Worm (Caenorhabditis elegans): ENCODE data around the gene C08F11.10.

Gene C08F11.10

ce11 chrIV:13695302-13695701, 46.3 kb upstream of the C08F11.10 start:
- no peak for TF ChIP-seq unc-98 (GFP tag; IDR thresholded peaks at IDR 0.05)
- TF ChIP-seq snpc-4 (tag; optimal IDR thresholded peaks at IDR 0.05), result peak; percentile 55

DNA sequence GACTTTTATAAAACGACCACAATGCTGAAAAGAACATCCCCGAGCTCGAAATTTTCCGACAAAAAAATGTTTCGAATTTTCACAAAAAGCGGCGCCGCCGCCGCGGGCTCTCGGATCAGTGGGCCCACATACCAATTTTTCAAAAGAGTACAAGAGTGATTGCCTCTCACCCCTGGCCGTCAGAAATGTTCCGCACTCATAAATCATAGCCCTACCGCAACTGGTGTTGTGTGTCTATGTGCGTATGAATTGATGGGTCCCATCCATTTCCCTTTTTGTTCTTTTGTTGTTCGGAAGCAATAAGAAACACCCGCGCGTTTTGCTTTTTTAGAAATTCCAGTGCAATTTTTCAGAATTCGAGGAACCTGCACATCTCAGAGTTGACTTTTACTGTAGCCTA, 45.6 kb upstream of the C08F11.10 start:
- TF ChIP-seq lin-14 (GFP tag; optimal IDR thresholded peaks at IDR 0.05) (peak; percentile 31), lin-39 (tag; optimal IDR thresholded peaks at IDR 0.05) (peak; percentile 51), mab-9 (GFP tag; IDR thresholded peaks at IDR 0.05) (peak; percentile 79), nhr-85 (tag) (no peak), elt-2 (tag; optimal IDR thresholded peaks at IDR 0.05) (no peak), lin-15B (tag; optimal IDR thresholded peaks at IDR 0.05) (no peak), C34B4.2 (tag; optimal IDR thresholded peaks at IDR 0.05) (no peak), mdl-1 (tag; optimal IDR thresholded peaks at IDR 0.05) (no peak), unc-30 (tag; optimal IDR thresholded peaks at IDR 0.05) (no peak), sox-4 (tag; optimal IDR thresholded peaks at IDR 0.05) (no peak), jun-1 (tag; optimal IDR thresholded peaks at IDR 0.05) (no peak), nhr-76 (tag; optimal IDR thresholded peaks at IDR 0.05) (no peak)

DNA sequence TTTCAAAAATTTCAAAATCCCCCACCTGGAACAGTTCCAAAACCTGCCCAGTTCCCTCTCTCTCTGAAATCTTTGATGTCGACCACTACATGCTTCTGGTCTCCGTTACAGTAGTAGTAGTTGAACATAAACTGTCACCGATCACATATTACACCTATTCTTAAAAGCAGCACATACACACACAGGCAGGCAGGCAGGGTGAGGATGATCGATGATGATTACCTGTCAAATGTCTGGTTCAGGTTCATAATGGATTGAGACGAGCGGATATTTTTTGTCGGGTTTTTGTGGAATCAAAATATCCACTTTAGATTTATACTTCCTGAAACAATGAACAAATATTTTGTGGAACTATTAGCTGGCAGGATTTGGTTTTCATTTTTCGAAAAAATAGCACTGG, 45.0 kb upstream of the C08F11.10 start:
- no peak for TF ChIP-seq isw-1 (GFP tag; IDR thresholded peaks at IDR 0.05)
- TF ChIP-seq mep-1 (tag; optimal IDR thresholded peaks at IDR 0.05), result no peak
- no peak for TF ChIP-seq snpc-4 (tag; optimal IDR thresholded peaks at IDR 0.05)
- no peak for TF ChIP-seq sptf-1 (tag; optimal IDR thresholded peaks at IDR 0.05)
- TF ChIP-seq tbx-2 (tag; optimal IDR thresholded peaks at IDR 0.05), result peak; percentile 14

ce11 chrIV:13692522-13692921, 43.5 kb upstream of the C08F11.10 start:
- TF ChIP-seq jun-1 (tag; optimal IDR thresholded peaks at IDR 0.05) (no peak), nhr-90 (tag; optimal IDR thresholded peaks at IDR 0.05; ENCODE audit: poor library complexity) (no peak), lir-3 (tag; optimal IDR thresholded peaks at IDR 0.05; ENCODE audit: poor library complexity) (no peak), lin-35 (GFP tag; optimal IDR thresholded peaks at IDR 0.05) (no peak), vab-15 (tag; optimal IDR thresholded peaks at IDR 0.05) (no peak), nhr-85 (tag) (peak; percentile 30), zip-4 (GFP tag; optimal IDR thresholded peaks at IDR 0.05) (no peak), ces-1 (GFP tag; optimal IDR thresholded peaks at IDR 0.05) (no peak), blmp-1 (tag; optimal IDR thresholded peaks at IDR 0.05) (peak; percentile 62), nhr-77 (tag; optimal IDR thresholded peaks at IDR 0.05) (no peak), ceh-90 (tag; optimal IDR thresholded peaks at IDR 0.05) (no peak), nhr-84 (tag; optimal IDR thresholded peaks at IDR 0.05) (no peak), efl-1 (optimal IDR thresholded peaks at IDR 0.05) (no peak), efl-1 (GFP tag; optimal IDR thresholded peaks at IDR 0.05 in 1 of 2) (peak in 1 of 2 experiments; percentile 84), lin-39 (tag; optimal IDR thresholded peaks at IDR 0.05) (no peak), C04F5.9 (tag; optimal IDR thresholded peaks at IDR 0.05) (no peak), xbp-1 (tag; optimal IDR thresholded peaks at IDR 0.05) (no peak), unc-130 (tag; optimal IDR thresholded peaks at IDR 0.05) (no peak), dsc-1 (tag; optimal IDR thresholded peaks at IDR 0.05) (no peak), lin-14 (GFP tag; optimal IDR thresholded peaks at IDR 0.05) (peak; percentile 13), irx-1 (tag; optimal IDR thresholded peaks at IDR 0.05) (peak; percentile 4), lsy-2 (tag; optimal IDR thresholded peaks at IDR 0.05) (no peak), nhr-237 (tag; optimal IDR thresholded peaks at IDR 0.05) (no peak)

DNA sequence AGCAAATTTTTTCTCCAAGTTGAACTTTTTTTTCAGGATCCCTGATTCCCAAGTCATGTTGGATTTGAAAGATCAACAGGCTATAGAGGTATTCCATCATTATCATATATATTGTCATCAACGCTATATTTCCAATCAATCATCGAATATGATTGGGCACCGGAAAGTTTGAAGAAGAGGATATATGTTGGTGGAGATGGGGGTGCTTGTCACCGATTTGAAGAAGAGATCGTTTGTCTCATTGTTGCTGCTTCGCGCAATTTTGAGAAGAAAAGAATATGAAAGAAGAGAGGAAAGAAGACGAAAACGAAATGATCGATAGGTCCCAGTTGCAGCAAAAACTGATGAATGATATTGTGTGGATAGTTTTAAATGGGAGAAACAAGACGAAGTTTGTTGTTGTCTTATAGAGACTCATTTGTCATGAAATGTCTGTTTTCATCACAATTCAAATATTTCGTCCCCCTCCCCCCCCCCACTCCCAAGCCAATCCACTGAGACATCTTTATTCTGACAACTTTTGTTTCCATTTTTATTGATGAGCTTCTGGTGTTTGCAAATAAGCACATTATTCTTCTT, 40.4 kb upstream of the C08F11.10 start, which contains the start of gene T23G4.2:
Gene T23G4.2 (minus strand): TSS at position 255 of the 579 bp plus-strand sequence.
- no peak for TF ChIP-seq tbx-2 (tag; optimal IDR thresholded peaks at IDR 0.05)
- TF ChIP-seq blmp-1 (tag; optimal IDR thresholded peaks at IDR 0.05), result peak; percentile 42
- TF ChIP-seq unc-86 (tag; optimal IDR thresholded peaks at IDR 0.05), result no peak
- no peak for TF ChIP-seq ceh-63 (GFP tag; optimal IDR thresholded peaks at IDR 0.05)
- no peak for TF ChIP-seq ztf-11 (tag; optimal IDR thresholded peaks at IDR 0.05)
- TF ChIP-seq mab-9 (GFP tag; IDR thresholded peaks at IDR 0.05), result peak; percentile 88
- TF ChIP-seq nhr-71 (tag; optimal IDR thresholded peaks at IDR 0.05), result peak; percentile 28
- no peak for TF ChIP-seq rnt-1 (tag; optimal IDR thresholded peaks at IDR 0.05)
- no peak for TF ChIP-seq hpl-2 (GFP tag; optimal IDR thresholded peaks at IDR 0.05)
- peak; percentile 66 for TF ChIP-seq lin-39 (tag; optimal IDR thresholded peaks at IDR 0.05)
- TF ChIP-seq lin-14 (GFP tag; optimal IDR thresholded peaks at IDR 0.05), result peak; percentile 75
- no peak for TF ChIP-seq nhr-20 (tag; optimal IDR thresholded peaks at IDR 0.05)
